Worm (Caenorhabditis elegans): ENCODE results near the gene asm-1.
A peak's percentile ranks its signal among the peaks of the same experiment; 100 is the strongest.

Gene asm-1

DNA sequence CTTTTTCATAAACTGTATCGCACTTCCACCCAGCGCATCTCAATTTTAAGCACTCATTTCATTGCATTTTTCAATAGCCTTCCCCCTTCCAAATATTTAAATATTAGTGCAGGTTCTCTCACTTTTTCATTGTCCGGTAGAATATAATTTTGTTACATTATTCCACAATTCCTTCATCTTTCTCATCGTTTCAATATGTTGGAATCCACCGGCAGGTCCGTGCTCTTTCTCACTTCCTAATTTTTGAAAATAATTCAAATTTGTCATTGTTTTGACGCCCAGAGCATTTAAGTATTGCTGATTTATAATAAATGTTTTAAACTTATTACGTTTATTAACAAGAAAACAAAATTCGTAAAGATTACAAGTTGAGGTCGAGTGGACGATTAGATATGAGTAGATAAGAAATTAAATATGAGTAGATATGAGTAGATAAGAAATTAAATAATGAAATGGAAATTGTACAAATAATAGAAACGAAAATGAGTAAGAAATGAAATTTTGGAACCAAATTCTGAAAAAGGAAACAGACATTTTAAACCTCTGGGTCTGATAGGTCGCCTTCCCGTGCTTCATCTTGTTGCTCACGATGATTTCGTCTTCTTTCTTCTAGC, 45.3 kb downstream of the asm-1 start (continued):
- no peak for TF ChIP-seq zag-1 (tag; optimal IDR thresholded peaks at IDR 0.05)
- no peak for TF ChIP-seq daf-16 (GFP tag; optimal IDR thresholded peaks at IDR 0.05)
- TF ChIP-seq daf-16 (tag; optimal IDR thresholded peaks at IDR 0.05): peak; percentile 33
- TF ChIP-seq zip-2 (tag; optimal IDR thresholded peaks at IDR 0.05): no peak
- no peak for TF ChIP-seq gei-8 (GFP tag; optimal IDR thresholded peaks at IDR 0.05)
- no peak for TF ChIP-seq mdt-29 (GFP tag; IDR thresholded peaks at IDR 0.05)
- no peak for TF ChIP-seq saeg-2 (GFP tag; IDR thresholded peaks at IDR 0.05)
- peak in 1 of 2 experiments; percentile 12 for TF ChIP-seq lsy-2 (tag; optimal IDR thresholded peaks at IDR 0.05)

DNA sequence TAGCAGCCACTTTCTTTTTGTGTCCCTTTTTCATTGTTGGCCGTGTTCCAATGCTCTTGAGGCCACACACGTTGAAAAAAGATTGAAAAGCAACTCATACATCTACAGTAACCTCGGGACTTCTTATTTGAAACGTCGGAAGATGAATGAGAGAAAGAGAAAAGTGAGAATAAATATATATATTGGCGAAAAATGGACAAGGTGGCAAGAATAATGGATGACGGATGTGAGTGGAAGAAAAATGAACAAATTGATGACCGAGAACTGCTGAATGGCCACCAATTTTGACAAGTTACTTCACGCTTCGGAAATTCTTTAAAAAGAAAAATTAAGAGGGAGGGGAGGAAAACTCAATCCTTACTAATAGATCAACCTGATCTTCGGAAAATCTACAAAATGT, 48.3 kb downstream of the asm-1 start:
- TF ChIP-seq ztf-11 (tag; optimal IDR thresholded peaks at IDR 0.05) (no peak), unc-62 (GFP tag; optimal IDR thresholded peaks at IDR 0.05 in 1 of 2) (peak in 1 of 2 experiments; percentile 95), unc-62 (tag; optimal IDR thresholded peaks at IDR 0.05) (no peak)
